Worm (Caenorhabditis elegans) whole organism, late embryonic: ENCODE results near the gene dhs-8.

ENCODE experiments used
- C38D4.7 ChIP-seq: fragments of 200-800 bp; sonication (Bioruptor generic); optimal IDR thresholded peaks from 2 replicates; lab custom pipeline; 2018; ENCODE audit warnings: mild to moderate bottlenecking, missing genetic modification characterization, moderate library complexity, missing compliant biosample characterization
- K09A11.1 ChIP-seq: sonication (generic microtip); optimal IDR thresholded peaks from 2 replicates; lab custom pipeline; 2017; ENCODE audit warnings: antibody characterized with exemption, mild to moderate bottlenecking, missing genetic modification characterization, missing compliant biosample characterization; ENCODE audit not compliant: insufficient read depth
- ahr-1 ChIP-seq: sonication (generic microtip); optimal IDR thresholded peaks from 2 replicates; lab custom pipeline; 2016; ENCODE audit warnings: missing genetic modification characterization, missing compliant biosample characterization
- ceh-9 ChIP-seq: sonication (generic microtip); optimal IDR thresholded peaks from 2 replicates; lab custom pipeline; 2016; ENCODE audit warnings: mild to moderate bottlenecking, missing genetic modification characterization, inconsistent platforms, missing compliant biosample characterization
- dmd-4 ChIP-seq: sonication (generic microtip); optimal IDR thresholded peaks from 2 replicates; lab custom pipeline; 2016; ENCODE audit warnings: borderline replicate concordance, missing genetic modification characterization, missing compliant biosample characterization
- elt-2 ChIP-seq: sonication (generic microtip); optimal IDR thresholded peaks from 2 replicates; lab custom pipeline; 2016; ENCODE audit warnings: missing genetic modification reagents, missing genetic modification characterization, missing compliant biosample characterization
- fax-1 ChIP-seq: sonication (generic microtip); optimal IDR thresholded peaks from 2 replicates; lab custom pipeline; 2016; ENCODE audit warnings: missing genotype, missing genetic modification characterization, missing compliant biosample characterization
- fkh-6 ChIP-seq: sonication (generic microtip); optimal IDR thresholded peaks from 2 replicates; lab custom pipeline; 2016; ENCODE audit warnings: missing genetic modification characterization, missing compliant biosample characterization
- nhr-11 ChIP-seq: fragments of 150-350 bp; optimal IDR thresholded peaks from 2 replicates; lab custom pipeline; 2014; ENCODE audit warnings: missing biosample characterization, missing genetic modification characterization
- pag-3 ChIP-seq: sonication (generic microtip); optimal IDR thresholded peaks from 2 replicates; lab custom pipeline; 2016; ENCODE audit warnings: missing compliant biosample characterization, missing genetic modification characterization, borderline replicate concordance
- pha-4 ChIP-seq: fragments of 150-350 bp; optimal IDR thresholded peaks from 2 replicates; lab custom pipeline; 2018; ENCODE audit warnings: missing biosample characterization, missing genetic modification reagents, missing genetic modification characterization
- pqm-1 ChIP-seq: sonication (generic microtip); optimal IDR thresholded peaks from 2 replicates; lab custom pipeline; 2016; ENCODE audit warnings: missing genetic modification characterization, missing compliant biosample characterization
- tbx-2 ChIP-seq: sonication (generic microtip); optimal IDR thresholded peaks from 2 replicates; lab custom pipeline; 2016; ENCODE audit warnings: missing genetic modification characterization, missing compliant biosample characterization

DNA sequence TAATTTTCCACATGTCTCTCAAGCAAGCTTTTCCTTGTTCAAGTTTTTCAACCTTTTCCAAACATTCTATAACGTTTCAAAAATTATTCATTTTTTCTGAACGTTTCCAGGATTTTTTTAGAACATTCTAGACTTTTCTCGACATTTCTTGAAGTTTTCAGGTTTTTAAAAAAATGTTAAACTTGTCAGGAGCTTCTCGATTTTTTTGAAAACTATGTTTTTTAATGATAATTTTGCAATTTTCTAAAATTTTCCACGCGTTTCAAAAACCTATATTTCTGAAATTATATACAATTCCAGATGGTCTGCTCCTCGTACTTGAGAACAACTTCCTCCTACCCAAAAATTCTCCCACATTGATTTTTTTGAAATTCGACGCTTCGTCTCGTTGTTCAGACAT, 42.5 kb upstream of the dhs-8 start, which contains the start of gene dmsr-6:
- TF ChIP-seq tbx-2 (tag; lab: Kevin White, UChicago) (no peak), K09A11.1 (tag; lab: Kevin White, UChicago) (no peak), fax-1 (tag; lab: Kevin White, UChicago) (no peak), pqm-1 (no peak), dmd-4 (tag; lab: Kevin White, UChicago) (no peak), C38D4.7 (no peak), elt-2 (no peak), ahr-1 (tag; lab: Kevin White, UChicago) (no peak), pag-3 (tag; lab: Kevin White, UChicago) (no peak), pha-4 (no peak), nhr-11 (no peak), fkh-6 (tag; lab: Kevin White, UChicago) (no peak), ceh-9 (no peak)
